Worm (Caenorhabditis elegans) whole organism, L4/young adult: ENCODE measurements around the gene irld-49.

ENCODE experiments used
- W03F9.2 ChIP-seq: fragments of 150-350 bp; optimal IDR thresholded peaks from 2 replicates; lab custom pipeline; 2014; ENCODE audit warnings: missing biosample characterization, missing genetic modification characterization
- dao-5 ChIP-seq: sonication (generic microtip); optimal IDR thresholded peaks from 2 replicates; lab custom pipeline; 2016; ENCODE audit warnings: missing genotype, missing genetic modification characterization, moderate library complexity, missing compliant biosample characterization
- him-1 ChIP-seq: sonication (generic microtip); optimal IDR thresholded peaks from 2 replicates; lab custom pipeline; 2016; ENCODE audit warnings: missing genotype, missing genetic modification reagents, missing genetic modification characterization, missing compliant biosample characterization

- TF ChIP-seq him-1 (tag; lab: Kevin White, UChicago) (no peak), W03F9.2 (tag; lab: Kevin White, UChicago) (no peak), dao-5 (tag; lab: Kevin White, UChicago) (no peak)
Measured at ce11 chrII:2929846-2930245, 14.1 kb upstream of the irld-49 start.
